Fruit fly (Drosophila melanogaster) whole organism, embryonic: ENCODE measurements around the gene CG31908.

Source experiments
- Awh ChIP-seq: fragments of 200-800 bp; sonication (Bioruptor generic); IDR thresholded peaks from 2 replicates; pipeline ENCODE4, ENCODE4 v1.3.6; 2022; ENCODE audit warnings: missing biosample characterization, missing genetic modification characterization
- CG1024 ChIP-seq: fragments of 200-800 bp; sonication (Bioruptor generic); IDR thresholded peaks from 2 replicates; pipeline ENCODE4 v1.3.6; 2022; ENCODE audit warnings: missing biosample characterization, missing genetic modification characterization
- CG10565 ChIP-seq: fragments of 200-800 bp; sonication (Bioruptor generic); optimal IDR thresholded peaks from 3 replicates; lab custom pipeline; 2016; ENCODE audit warnings: missing biosample characterization, mild to moderate bottlenecking, missing genetic modification characterization
- CG11560 ChIP-seq: fragments of 200-800 bp; sonication (Bioruptor generic); IDR thresholded peaks from 3 replicates; pipeline ENCODE4 v1.3.6; 2022; ENCODE audit warnings: missing biosample characterization, missing genetic modification characterization
- CG12942 ChIP-seq: fragments of 200-800 bp; sonication (Bioruptor generic); optimal IDR thresholded peaks from 3 replicates; lab custom pipeline; 2016; ENCODE audit warnings: missing biosample characterization, missing genetic modification characterization
- CG13894 ChIP-seq: fragments of 200-800 bp; sonication (Bioruptor generic); optimal IDR thresholded peaks from 3 replicates; lab custom pipeline; 2018; ENCODE audit warnings: missing biosample characterization, mild to moderate bottlenecking, missing genetic modification characterization, moderate library complexity
- CG14050 ChIP-seq: fragments of 200-800 bp; sonication (Bioruptor generic); IDR thresholded peaks from 3 replicates; pipeline ENCODE4 v1.3.6; 2022; ENCODE audit warnings: missing biosample characterization, missing genetic modification characterization
- CG17568 ChIP-seq: fragments of 200-800 bp; sonication (Bioruptor generic); optimal IDR thresholded peaks from 2 replicates; lab custom pipeline; 2018; ENCODE audit warnings: missing biosample characterization, mild to moderate bottlenecking, missing genetic modification characterization, moderate library complexity
- CG31224 ChIP-seq: fragments of 200-800 bp; sonication (Bioruptor generic); IDR thresholded peaks from 2 replicates; pipeline ENCODE4 v1.3.6; 2022; ENCODE audit warnings: missing biosample characterization, missing genetic modification characterization
- CG4617 ChIP-seq: fragments of 200-800 bp; sonication (Bioruptor generic); optimal IDR thresholded peaks from 3 replicates; lab custom pipeline; 2016; ENCODE audit warnings: missing biosample characterization, missing genetic modification characterization, borderline replicate concordance
- CG4820 ChIP-seq: fragments of 200-800 bp; sonication (Bioruptor generic); optimal IDR thresholded peaks from 3 replicates; lab custom pipeline; 2016; ENCODE audit warnings: missing biosample characterization, missing genetic modification characterization
- CG4854 ChIP-seq: fragments of 200-800 bp; sonication (Bioruptor generic); optimal IDR thresholded peaks from 2 replicates; lab custom pipeline; 2016; ENCODE audit warnings: missing biosample characterization, missing genetic modification characterization, inconsistent platforms
- CG5953 ChIP-seq: fragments of 200-800 bp; sonication (Bioruptor generic); IDR thresholded peaks from 2 replicates; pipeline ENCODE4 v1.3.6; 2022; ENCODE audit warnings: missing biosample characterization, missing genetic modification characterization
- CG6175 ChIP-seq: fragments of 200-800 bp; sonication (Bioruptor generic); IDR thresholded peaks from 3 replicates; pipeline ENCODE4 v1.3.6; 2022; ENCODE audit warnings: missing biosample characterization, missing genetic modification characterization
- CG7839 ChIP-seq: fragments of 200-800 bp; sonication (Bioruptor generic); optimal IDR thresholded peaks from 3 replicates; lab custom pipeline; 2018; ENCODE audit warnings: missing biosample characterization, mild to moderate bottlenecking, missing genetic modification characterization, moderate library complexity
- CG8290 ChIP-seq, 3 experiments: fragments of 200-800 bp; sonication (Bioruptor generic); optimal IDR thresholded peaks; 2 replicates each; lab custom pipeline; 2016 to 2019; ENCODE audit warnings: missing biosample characterization in 3 of 3, missing genetic modification characterization in 3 of 3, mild to moderate bottlenecking in 2 of 3, moderate library complexity in 1 of 3
- CG9609 ChIP-seq: fragments of 200-800 bp; sonication (Bioruptor generic); optimal IDR thresholded peaks from 3 replicates; lab custom pipeline; 2016; ENCODE audit warnings: missing biosample characterization, missing genetic modification characterization
- Eip74EF ChIP-seq, 2 experiments: fragments of 200-800 bp in 1 of 2; fragments of >200 bp in 1 of 2; sonication (Bioruptor generic) in 1 of 2; optimal IDR thresholded peaks; 2 replicates each; lab custom pipeline; 2017 to 2019; ENCODE audit warnings: missing biosample characterization in 2 of 2, missing genetic modification characterization in 2 of 2, mild to moderate bottlenecking in 1 of 2, moderate library complexity in 1 of 2
- Fer2 ChIP-seq: fragments of 200-800 bp; sonication (Bioruptor generic); optimal IDR thresholded peaks from 2 replicates; lab custom pipeline; 2018; ENCODE audit warnings: missing biosample characterization, mild to moderate bottlenecking, missing genetic modification characterization, moderate library complexity
- H2.0 ChIP-seq: fragments of 200-800 bp; sonication (Bioruptor generic); IDR thresholded peaks from 2 replicates; pipeline ENCODE4 v1.3.6; 2022; ENCODE audit warnings: missing biosample characterization, missing genetic modification characterization
- HHEX ChIP-seq: fragments of 200-800 bp; sonication (Bioruptor generic); optimal IDR thresholded peaks from 3 replicates; lab custom pipeline; 2017; ENCODE audit warnings: missing biosample characterization, mild to moderate bottlenecking, missing genetic modification characterization, missing genetic modification reagents
- Hand ChIP-seq: fragments of 200-800 bp; sonication (Bioruptor generic); optimal IDR thresholded peaks from 2 replicates; lab custom pipeline; 2017; ENCODE audit warnings: mild to moderate bottlenecking, missing biosample characterization, missing genetic modification reagents, missing genetic modification characterization
- NK7.1 ChIP-seq: fragments of 200-800 bp; sonication (Bioruptor generic); optimal IDR thresholded peaks from 3 replicates; lab custom pipeline; 2016; ENCODE audit warnings: missing biosample characterization, missing genetic modification characterization
- Sin3A ChIP-seq: fragments of >200 bp; optimal IDR thresholded peaks from 2 replicates; lab custom pipeline; 2018
- Six4 ChIP-seq: fragments of 200-800 bp; sonication (Bioruptor generic); optimal IDR thresholded peaks from 2 replicates; lab custom pipeline; 2016; ENCODE audit warnings: missing biosample characterization, missing genetic modification characterization
- TFAM ChIP-seq: fragments of 200-800 bp; sonication (Bioruptor generic); optimal IDR thresholded peaks from 2 replicates; lab custom pipeline; 2017; ENCODE audit warnings: missing biosample characterization, missing genetic modification characterization, inconsistent platforms
- Tbp ChIP-seq: fragments of >200 bp; optimal IDR thresholded peaks from 2 replicates; lab custom pipeline; 2018; ENCODE audit warnings: missing biosample characterization, missing genetic modification characterization
- Vsx1 ChIP-seq: fragments of 200-800 bp; sonication (Bioruptor generic); optimal IDR thresholded peaks from 2 replicates; lab custom pipeline; 2017; ENCODE audit warnings: missing biosample characterization, mild to moderate bottlenecking, missing genetic modification characterization, missing genetic modification reagents
- Xrp1 ChIP-seq: fragments of 200-800 bp; sonication (Bioruptor generic); IDR thresholded peaks from 2 replicates; pipeline ENCODE4 v1.3.6; 2022; ENCODE audit warnings: missing biosample characterization, missing genetic modification characterization
- ac ChIP-seq: fragments of 200-800 bp; sonication (Bioruptor generic); optimal IDR thresholded peaks from 3 replicates; lab custom pipeline; 2017; ENCODE audit warnings: missing biosample characterization, mild to moderate bottlenecking, missing genetic modification characterization
- bowl ChIP-seq: fragments of 200-800 bp; sonication (Bioruptor generic); IDR thresholded peaks from 2 replicates; pipeline ENCODE4 v1.3.6; 2022; ENCODE audit warnings: missing biosample characterization, missing genetic modification characterization
- btn ChIP-seq: fragments of 200-800 bp; sonication (Bioruptor generic); optimal IDR thresholded peaks from 2 replicates; lab custom pipeline; 2016; ENCODE audit warnings: missing biosample characterization, missing genetic modification characterization
- chn ChIP-seq: fragments of 200-800 bp; sonication (Bioruptor generic); optimal IDR thresholded peaks from 2 replicates; lab custom pipeline; 2016; ENCODE audit warnings: missing biosample characterization, missing genetic modification characterization
- esg ChIP-seq: fragments of 200-800 bp; sonication (Bioruptor generic); conservative IDR thresholded peaks from 2 replicates; pipeline ENCODE4 v1.3.6; 2022; ENCODE audit warnings: missing biosample characterization, missing genetic modification characterization
- eyg ChIP-seq: fragments of 200-800 bp; sonication (Bioruptor generic); optimal IDR thresholded peaks from 3 replicates; lab custom pipeline; 2016; ENCODE audit warnings: missing biosample characterization, missing genetic modification characterization
- fd3F ChIP-seq: fragments of 200-800 bp; sonication (Bioruptor generic); optimal IDR thresholded peaks from 2 replicates; lab custom pipeline; 2018; ENCODE audit warnings: missing biosample characterization, mild to moderate bottlenecking, missing genetic modification characterization, moderate library complexity
- fd96Cb ChIP-seq: fragments of 200-800 bp; sonication (Bioruptor generic); optimal IDR thresholded peaks from 2 replicates; lab custom pipeline; 2018; ENCODE audit warnings: missing biosample characterization, mild to moderate bottlenecking, missing genetic modification characterization, moderate library complexity
- gce ChIP-seq: fragments of 200-800 bp; sonication (Bioruptor generic); IDR thresholded peaks from 3 replicates; pipeline ENCODE4 v1.3.6; 2022; ENCODE audit warnings: missing biosample characterization, missing genetic modification characterization
- gfzf ChIP-seq: fragments of 200-800 bp; sonication (Bioruptor generic); optimal IDR thresholded peaks from 2 replicates; lab custom pipeline; 2016; ENCODE audit warnings: missing biosample characterization, mild to moderate bottlenecking, missing genetic modification characterization, moderate library complexity
- gsb-n ChIP-seq: fragments of 200-800 bp; sonication (Bioruptor generic); optimal IDR thresholded peaks from 3 replicates; lab custom pipeline; 2018; ENCODE audit warnings: missing biosample characterization, mild to moderate bottlenecking, missing genetic modification characterization
- kni ChIP-seq: fragments of 200-800 bp; sonication (Bioruptor generic); optimal IDR thresholded peaks from 3 replicates; lab custom pipeline; 2017; ENCODE audit warnings: mild to moderate bottlenecking, missing biosample characterization, missing genetic modification reagents, missing genetic modification characterization
- p53 ChIP-seq: fragments of 200-800 bp; sonication (Bioruptor generic); optimal IDR thresholded peaks from 2 replicates; lab custom pipeline; 2016; ENCODE audit warnings: missing biosample characterization, missing genetic modification characterization
- pan ChIP-seq, 4 experiments: fragments of >200 bp in 3 of 4; fragments of 200-800 bp in 1 of 4; sonication (Bioruptor generic) in 1 of 4; optimal IDR thresholded peaks in 3 of 4; IDR thresholded peaks in 1 of 4; 2 replicates each; pipeline versions ENCODE4 v1.3.6 to Lab custom; 2017 to 2022; ENCODE audit warnings: missing biosample characterization in 2 of 4, missing genetic modification characterization in 2 of 4, mixed read lengths in 1 of 4
- tll ChIP-seq, 2 experiments: fragments of 200-800 bp in 1 of 2; fragments of >200 bp in 1 of 2; sonication (Bioruptor generic) in 1 of 2; optimal IDR thresholded peaks; 2 replicates each; lab custom pipeline; 2017 to 2019; ENCODE audit warnings: missing biosample characterization in 2 of 2, missing genetic modification characterization in 2 of 2, mild to moderate bottlenecking in 1 of 2, moderate library complexity in 1 of 2
- tna ChIP-seq: fragments of 200-800 bp; sonication (Bioruptor generic); IDR thresholded peaks from 2 replicates; pipeline ENCODE4 v1.3.6; 2022; ENCODE audit warnings: missing biosample characterization, missing genetic modification characterization; ENCODE audit not compliant: partially characterized antibody
- trh ChIP-seq: fragments of 200-800 bp; sonication (Bioruptor generic); optimal IDR thresholded peaks from 2 replicates; lab custom pipeline; 2016; ENCODE audit warnings: missing biosample characterization, missing genetic modification characterization
- tup ChIP-seq: fragments of 200-800 bp; sonication (Bioruptor generic); optimal IDR thresholded peaks from 2 replicates; lab custom pipeline; 2016; ENCODE audit warnings: missing biosample characterization, mild to moderate bottlenecking, missing genetic modification characterization, moderate library complexity
- wdn ChIP-seq: fragments of 200-800 bp; sonication (Bioruptor generic); IDR thresholded peaks from 2 replicates; pipeline ENCODE4 v1.3.6; 2022; ENCODE audit warnings: missing biosample characterization, missing genetic modification characterization

Gene CG31908

DNA sequence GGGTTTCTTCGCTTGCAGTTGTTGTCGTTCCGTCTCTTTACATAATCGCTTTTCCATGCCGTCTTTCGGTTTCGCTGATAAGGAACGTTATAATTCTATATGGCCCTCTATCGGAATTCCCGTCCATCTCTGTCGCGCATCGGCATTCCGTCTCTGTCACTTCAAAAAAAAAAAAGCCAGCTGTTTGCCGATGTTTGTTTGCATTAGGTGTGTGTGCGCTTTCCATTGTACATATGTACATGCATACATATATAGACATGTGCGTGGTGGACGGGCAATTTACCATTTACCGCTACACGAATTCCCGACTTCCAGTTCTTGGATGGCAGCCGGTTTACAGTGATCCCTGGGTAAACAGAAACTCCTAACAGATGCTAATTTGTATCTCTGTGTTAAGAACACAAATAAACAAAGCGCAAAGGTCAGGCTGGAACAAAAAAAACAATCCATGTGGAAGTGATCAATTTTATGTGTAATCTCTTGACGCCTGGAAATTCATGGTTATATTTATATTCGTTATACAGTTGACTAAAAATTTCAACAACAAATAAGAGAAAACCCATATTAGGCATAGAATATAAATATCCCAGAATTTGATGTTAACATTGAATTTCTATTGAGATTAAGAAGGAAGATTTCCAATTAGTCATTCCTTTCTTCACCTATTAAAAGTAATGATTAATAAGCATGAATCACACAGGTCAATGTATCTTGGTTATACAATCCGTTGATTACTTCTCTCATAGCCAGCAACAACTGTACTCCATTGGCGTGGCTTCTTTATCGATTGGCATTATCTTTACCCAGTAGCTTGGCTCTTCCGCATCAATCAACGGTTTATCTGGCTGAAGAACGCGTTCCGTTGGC is 16.1 kb upstream of the CG31908 start (continued):
- TF ChIP-seq trh (GFP tag; lab: Kevin White, UChicago) (no peak), CG5953 (0 out of 2 replicates have a peak, but pooled peaks have one; percentile 9), CG13894 (tag; lab: Kevin White, UChicago) (no peak), wdn (GFP tag; lab: Robert Waterston, UW) (no peak), gce (GFP tag; lab: Robert Waterston, UW) (no peak), CG4854 (GFP tag; lab: Kevin White, UChicago) (no peak), gsb-n (tag; lab: Kevin White, UChicago) (peak; percentile 54), Vsx1 (GFP tag; lab: Kevin White, UChicago) (peak; percentile 71), gfzf (no peak), Fer2 (tag; lab: Kevin White, UChicago) (no peak), fd3F (GFP tag; lab: Kevin White, UChicago) (no peak), CG8290 (GFP tag; optimal IDR thresholded peaks at IDR 0.05; lab: Kevin White, UChicago) (no peak), CG8290 (tag; optimal IDR thresholded peaks at IDR 0.05; lab: Kevin White, UChicago) (peak in 1 of 2 experiments; percentile 28), Tbp (GFP tag; lab: Kevin White, UChicago) (no peak), Hand (GFP tag; lab: Kevin White, UChicago) (no peak), Awh (peak; percentile 18; the same call in 1 of the 2 replicates), CG10565 (GFP tag; lab: Kevin White, UChicago) (no peak), chn (GFP tag; lab: Kevin White, UChicago) (no peak), esg (GFP tag; lab: Robert Waterston, UW) (no peak), CG1024 (GFP tag; lab: Robert Waterston, UW) (peak; percentile 36; the same call in 1 of the 2 replicates), btn (GFP tag; lab: Kevin White, UChicago) (no peak), pan (optimal IDR thresholded peaks at IDR 0.05; lab: Kevin White, UChicago) (no peak), pan (GFP tag; optimal IDR thresholded peaks at IDR 0.05 in 1 of 2, IDR thresholded peaks at IDR 0.05 in 1 of 2) (peak in 1 of 2 experiments; percentile 10), ac (GFP tag; lab: Kevin White, UChicago) (peak; percentile 83), TFAM (GFP tag; lab: Kevin White, UChicago) (no peak), CG17568 (GFP tag; lab: Kevin White, UChicago) (peak; percentile 6), tna (GFP tag; lab: Robert Waterston, UW) (no peak), Sin3A (lab: Kevin White, UChicago) (no peak), Xrp1 (peak; percentile 63), p53 (no peak), Eip74EF (GFP tag; optimal IDR thresholded peaks at IDR 0.05; lab: Kevin White, UChicago) (no peak), fd96Cb (no peak), kni (GFP tag; lab: Kevin White, UChicago) (peak; percentile 60), CG14050 (GFP tag; lab: Robert Waterston, UW) (no peak), CG6175 (no peak), CG7839 (peak; percentile 27), eyg (GFP tag; lab: Kevin White, UChicago) (no peak), bowl (GFP tag; lab: Robert Waterston, UW) (no peak), CG9609 (peak; percentile 23), CG4820 (no peak), CG11560 (tag; lab: Robert Waterston, UW) (no peak), HHEX (GFP tag; lab: Kevin White, UChicago) (no peak), CG4617 (GFP tag; lab: Kevin White, UChicago) (no peak), tll (GFP tag; optimal IDR thresholded peaks at IDR 0.05; lab: Kevin White, UChicago) (peak in 1 of 2 experiments; percentile 76), Six4 (GFP tag; lab: Kevin White, UChicago) (no peak), CG31224 (GFP tag; lab: Robert Waterston, UW) (no peak), CG12942 (GFP tag; lab: Kevin White, UChicago) (peak; percentile 2), H2.0 (no peak), NK7.1 (GFP tag; lab: Kevin White, UChicago) (no peak), tup (GFP tag; lab: Kevin White, UChicago) (no peak)
